Fruit fly (Drosophila melanogaster): ENCODE data around the gene Ca-beta.
A peak's percentile ranks its signal among the peaks of the same experiment; 100 is the strongest.

Ca-beta gene

DNA sequence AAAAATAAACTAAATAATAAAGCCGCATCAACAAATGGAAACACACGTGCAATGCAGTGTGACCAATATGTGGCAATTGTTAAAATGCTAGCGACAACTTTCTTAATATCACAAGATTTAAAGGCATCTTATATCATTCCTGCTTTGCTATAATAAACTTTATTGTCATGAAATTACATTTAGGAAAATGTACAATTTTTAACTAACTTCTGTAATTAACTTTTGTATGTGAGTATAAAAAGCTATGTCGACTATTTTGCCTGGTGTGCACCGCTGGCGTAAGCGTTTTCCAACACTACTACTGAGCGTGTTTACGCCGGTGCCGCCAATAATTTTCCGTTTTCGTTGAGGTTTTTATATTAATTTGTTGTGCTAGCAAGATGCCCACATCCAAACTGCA, 79.8 kb downstream of the Ca-beta start, which contains the start of the genes Csl4 and Nup160 (continued):
- no peak for TF ChIP-seq sens-2 (GFP tag; IDR thresholded peaks at IDR 0.05)
- TF ChIP-seq ara (GFP tag; IDR thresholded peaks at IDR 0.05) = peak; percentile 75
- TF ChIP-seq CG15011 (GFP tag; optimal IDR thresholded peaks at IDR 0.05) = no peak
- peak; percentile 77 for TF ChIP-seq CG10654 (GFP tag; optimal IDR thresholded peaks at IDR 0.05)
- no peak for TF ChIP-seq pros (GFP tag; optimal IDR thresholded peaks at IDR 0.05)
- TF ChIP-seq Hey (tag; optimal IDR thresholded peaks at IDR 0.05) = no peak
- TF ChIP-seq dmrt99B (tag; optimal IDR thresholded peaks at IDR 0.05) = no peak
- peak; percentile 3 for TF ChIP-seq jing (GFP tag; optimal IDR thresholded peaks at IDR 0.05)
- no peak for TF ChIP-seq CG6791 (GFP tag; IDR thresholded peaks at IDR 0.05; ENCODE audit: partially characterized antibody)
- TF ChIP-seq chm (GFP tag; IDR thresholded peaks at IDR 0.05) = 0 out of 2 replicates have a peak, but pooled peaks have one; percentile 25
- TF ChIP-seq CG13296 (GFP tag; optimal IDR thresholded peaks at IDR 0.05) = peak; percentile 60
- TF ChIP-seq sug (tag; optimal IDR thresholded peaks at IDR 0.05) = no peak
- TF ChIP-seq CG6654 (GFP tag; optimal IDR thresholded peaks at IDR 0.05) = no peak
- no peak; the same call in 1 of the 2 replicates for TF ChIP-seq Poxn (GFP tag; IDR thresholded peaks at IDR 0.05)
- TF ChIP-seq Sry-δ (GFP tag; optimal IDR thresholded peaks at IDR 0.05) = peak; percentile 63
- peak; percentile 70 for TF ChIP-seq CG14441 (GFP tag; IDR thresholded peaks at IDR 0.05)
- peak; percentile 93 for TF ChIP-seq dm (GFP tag; optimal IDR thresholded peaks at IDR 0.05)
- peak; percentile 72 for TF ChIP-seq lbe (GFP tag; optimal IDR thresholded peaks at IDR 0.05)
- peak; percentile 93 for TF ChIP-seq MBD-R2 (GFP tag; IDR thresholded peaks at IDR 0.05)
- 0 out of 2 replicates have a peak, but pooled peaks have one; percentile 29 for TF ChIP-seq unc-4 (GFP tag; IDR thresholded peaks at IDR 0.05; ENCODE audit: partially characterized antibody)
- TF ChIP-seq ab (GFP tag; optimal IDR thresholded peaks at IDR 0.05) = no peak
- TF ChIP-seq chif (GFP tag; optimal IDR thresholded peaks at IDR 0.05) = peak; percentile 78 to 79
- TF ChIP-seq HLH54F (GFP tag; optimal IDR thresholded peaks at IDR 0.05) = peak; percentile 90
- no peak for TF ChIP-seq CG2889 (GFP tag; IDR thresholded peaks at IDR 0.05)
- peak; percentile 75 for TF ChIP-seq CG12155 (GFP tag; optimal IDR thresholded peaks at IDR 0.05)
- TF ChIP-seq Dll (GFP tag; IDR thresholded peaks at IDR 0.05; ENCODE audit: partially characterized antibody) = 0 out of 4 replicates have a peak, but pooled peaks have one; percentile 48
- TF ChIP-seq CG12236 (GFP tag; optimal IDR thresholded peaks at IDR 0.05) = peak; percentile 69
- TF ChIP-seq CG31388 (GFP tag; optimal IDR thresholded peaks at IDR 0.05) = peak; percentile 42
- TF ChIP-seq peb (GFP tag; IDR thresholded peaks at IDR 0.05) = no peak; the same call in 1 of the 2 replicates
- peak; percentile 65 for TF ChIP-seq CG18011 (GFP tag; optimal IDR thresholded peaks at IDR 0.05)
- no peak for TF ChIP-seq sima (GFP tag; optimal IDR thresholded peaks at IDR 0.05)
- no peak for TF ChIP-seq salm (tag; optimal IDR thresholded peaks at IDR 0.05)
- no peak for TF ChIP-seq nerfin-2 (GFP tag; IDR thresholded peaks at IDR 0.05; ENCODE audit: partially characterized antibody)
- peak; percentile 88 for TF ChIP-seq bab2 (GFP tag; optimal IDR thresholded peaks at IDR 0.05)
- TF ChIP-seq tin (GFP tag; optimal IDR thresholded peaks at IDR 0.05) = peak; percentile 86
- TF ChIP-seq fd3F (GFP tag; optimal IDR thresholded peaks at IDR 0.05) = peak; percentile 54
- TF ChIP-seq lola (GFP tag; optimal IDR thresholded peaks at IDR 0.05) = peak in 1 of 3 experiments; percentile 67
- TF ChIP-seq CG12299 (tag; optimal IDR thresholded peaks at IDR 0.05) = peak; percentile 52
- peak; percentile 71 for TF ChIP-seq p53 (GFP tag; optimal IDR thresholded peaks at IDR 0.05)
- TF ChIP-seq Dip3 (GFP tag; optimal IDR thresholded peaks at IDR 0.05) = peak; percentile 84
- peak; percentile 52; the same call in 1 of the 3 replicates for TF ChIP-seq CG11093 (GFP tag; IDR thresholded peaks at IDR 0.05)
- TF ChIP-seq CG30403 (GFP tag; optimal IDR thresholded peaks at IDR 0.05) = peak; percentile 89
- TF ChIP-seq Hand (GFP tag; optimal IDR thresholded peaks at IDR 0.05) = no peak
- no peak for TF ChIP-seq dan (GFP tag; IDR thresholded peaks at IDR 0.05)
- TF ChIP-seq CG6689 (GFP tag; IDR thresholded peaks at IDR 0.05) = peak; percentile 73
- peak; percentile 88 for TF ChIP-seq Bteb2 (GFP tag; optimal IDR thresholded peaks at IDR 0.05)
- TF ChIP-seq CG7357 (GFP tag; IDR thresholded peaks at IDR 0.05) = peak; percentile 34; the same call in 1 of the 3 replicates
- peak; percentile 81 for TF ChIP-seq gcm2 (GFP tag; optimal IDR thresholded peaks at IDR 0.05)
- peak; percentile 37; the same call in 1 of the 2 replicates for TF ChIP-seq wor (GFP tag; IDR thresholded peaks at IDR 0.05)
- TF ChIP-seq Fer2 (tag; optimal IDR thresholded peaks at IDR 0.05) = peak; percentile 57
- peak; percentile 73 for TF ChIP-seq HmgD (GFP tag; optimal IDR thresholded peaks at IDR 0.05)
